Fruit fly (Drosophila melanogaster) whole organism, embryonic: ENCODE data around the gene Cpsf5.

Source experiments
- Abd-B ChIP-seq: fragments of 200-800 bp; sonication (Bioruptor generic); optimal IDR thresholded peaks from 2 replicates; lab custom pipeline; 2018; ENCODE audit warnings: missing biosample characterization, mild to moderate bottlenecking, missing genetic modification characterization, moderate library complexity
- Bgb ChIP-seq: fragments of 200-800 bp; sonication (Bioruptor generic); IDR thresholded peaks from 2 replicates; pipeline ENCODE4 v1.3.6; 2022; ENCODE audit warnings: missing biosample characterization, missing genetic modification characterization; ENCODE audit not compliant: partially characterized antibody
- CG2712 ChIP-seq: fragments of 200-800 bp; optimal IDR thresholded peaks from 3 replicates; lab custom pipeline; 2019; ENCODE audit warnings: missing biosample characterization, mild to moderate bottlenecking, missing genetic modification characterization, moderate library complexity
- CG3726 ChIP-seq: fragments of 200-800 bp; sonication (Bioruptor generic); IDR thresholded peaks from 3 replicates; pipeline ENCODE4, ENCODE4 v1.3.6; 2022; ENCODE audit warnings: missing biosample characterization, missing genetic modification characterization
- Vsx1 ChIP-seq: fragments of 200-800 bp; sonication (Bioruptor generic); optimal IDR thresholded peaks from 2 replicates; lab custom pipeline; 2017; ENCODE audit warnings: missing biosample characterization, mild to moderate bottlenecking, missing genetic modification characterization, missing genetic modification reagents
- tna ChIP-seq: fragments of 200-800 bp; sonication (Bioruptor generic); IDR thresholded peaks from 2 replicates; pipeline ENCODE4 v1.3.6; 2022; ENCODE audit warnings: missing biosample characterization, missing genetic modification characterization; ENCODE audit not compliant: partially characterized antibody

dm6 chr3L:9421621-9422020 is 10.8 kb downstream of the Cpsf5 start:
- no peak for TF ChIP-seq Abd-B
- TF ChIP-seq CG3726 (GFP tag; lab: Robert Waterston, UW) = no peak
- no peak for TF ChIP-seq tna (GFP tag; lab: Robert Waterston, UW)
- TF ChIP-seq CG2712 = no peak
- TF ChIP-seq Vsx1 (GFP tag; lab: Kevin White, UChicago) = no peak
- TF ChIP-seq Bgb = no peak
